Worm (Caenorhabditis elegans): ENCODE measurements around the gene T25D3.3.

- no peak for TF ChIP-seq ztf-29 (GFP tag; IDR thresholded peaks at IDR 0.05)
- TF ChIP-seq flt-1 (GFP tag; IDR thresholded peaks at IDR 0.05), result no peak
- TF ChIP-seq tab-1 (GFP tag; IDR thresholded peaks at IDR 0.05), result no peak
- TF ChIP-seq ztf-23 (GFP tag; IDR thresholded peaks at IDR 0.05), result no peak
- TF ChIP-seq ref-1 (GFP tag; conservative IDR thresholded peaks at IDR 0.05), result no peak
- no peak for TF ChIP-seq med-1 (GFP tag; optimal IDR thresholded peaks at IDR 0.05; ENCODE audit: insufficient read depth)
- no peak for TF ChIP-seq cog-1 (tag; optimal IDR thresholded peaks at IDR 0.05)
- no peak for TF ChIP-seq klf-2 (GFP tag; conservative IDR thresholded peaks at IDR 0.05)
Measured at ce11 chrII:104234-104633, 48.1 kb upstream of the T25D3.3 start, which contains the start of gene col-68.

Data from whole organism, midembryonic.